Fruit fly (Drosophila melanogaster) whole organism, prepupa: ENCODE measurements around the gene CG46434.

Source experiments
- Ets21C ChIP-seq: fragments of 200-800 bp; sonication (Bioruptor generic); optimal IDR thresholded peaks from 3 replicates; lab custom pipeline; 2016; ENCODE audit warnings: missing biosample characterization, missing genetic modification characterization
- Hr39 ChIP-seq: fragments of 200-800 bp; sonication (Bioruptor generic); optimal IDR thresholded peaks from 2 replicates; lab custom pipeline; 2016; ENCODE audit warnings: missing biosample characterization, missing genetic modification characterization
- Smox ChIP-seq: fragments of 200-800 bp; sonication (Bioruptor generic); optimal IDR thresholded peaks from 3 replicates; lab custom pipeline; 2016; ENCODE audit warnings: missing biosample characterization, missing genetic modification characterization
- fd59A ChIP-seq: fragments of 200-800 bp; sonication (Bioruptor generic); optimal IDR thresholded peaks from 2 replicates; lab custom pipeline; 2017; ENCODE audit warnings: missing biosample characterization, mild to moderate bottlenecking, missing genetic modification characterization, missing genetic modification reagents
- fd85E ChIP-seq: fragments of 200-800 bp; sonication (Bioruptor generic); optimal IDR thresholded peaks from 3 replicates; lab custom pipeline; 2016; ENCODE audit warnings: missing biosample characterization, missing genetic modification characterization
- spab ChIP-seq: fragments of 200-800 bp; sonication (Bioruptor generic); optimal IDR thresholded peaks from 2 replicates; lab custom pipeline; 2017; ENCODE audit warnings: missing biosample characterization, mild to moderate bottlenecking, missing genetic modification characterization, missing genetic modification reagents

DNA sequence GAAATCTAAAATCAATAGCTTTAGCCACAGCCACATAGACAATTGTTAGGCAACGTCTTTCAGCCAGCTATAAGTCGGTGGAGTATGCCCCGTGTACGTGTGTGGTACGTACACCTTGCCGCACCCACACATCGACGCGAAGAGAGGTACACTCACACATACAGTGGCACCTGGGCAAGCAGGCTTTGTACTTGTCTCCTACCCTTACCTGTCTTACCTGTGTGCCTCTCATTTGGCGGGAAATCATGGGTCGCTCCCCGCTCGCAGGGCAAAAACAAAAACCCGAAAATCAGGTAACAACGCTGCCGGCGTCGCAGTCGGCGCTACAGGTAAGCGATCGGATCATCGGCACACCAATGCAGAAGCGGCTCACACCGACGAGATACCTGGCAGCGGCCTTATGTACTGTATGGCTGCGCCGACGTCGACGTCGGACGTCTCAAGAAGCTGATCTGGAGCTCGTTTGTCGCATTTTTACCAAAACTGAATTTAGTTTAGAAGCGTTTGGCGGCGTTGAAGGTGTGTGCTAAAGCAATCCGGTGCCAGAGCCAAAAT is 18.2 kb upstream of the CG46434 start:
- TF ChIP-seq fd59A: no peak
- no peak for TF ChIP-seq Smox
- no peak for TF ChIP-seq Ets21C (GFP tag; lab: Kevin White, UChicago)
- no peak for TF ChIP-seq fd85E (GFP tag; lab: Kevin White, UChicago)
- TF ChIP-seq Hr39 (GFP tag; lab: Kevin White, UChicago): no peak
- no peak for TF ChIP-seq spab
